Worm (Caenorhabditis elegans) whole organism, L4/young adult: ENCODE data around the gene lgc-46.

ENCODE experiments used
- W03F9.2 ChIP-seq: fragments of 150-350 bp; optimal IDR thresholded peaks from 2 replicates; lab custom pipeline; 2014; ENCODE audit warnings: missing biosample characterization, missing genetic modification characterization
- dao-5 ChIP-seq: sonication (generic microtip); optimal IDR thresholded peaks from 2 replicates; lab custom pipeline; 2016; ENCODE audit warnings: missing genotype, missing genetic modification characterization, moderate library complexity, missing compliant biosample characterization
- him-1 ChIP-seq: sonication (generic microtip); optimal IDR thresholded peaks from 2 replicates; lab custom pipeline; 2016; ENCODE audit warnings: missing genotype, missing genetic modification reagents, missing genetic modification characterization, missing compliant biosample characterization

Gene lgc-46

DNA sequence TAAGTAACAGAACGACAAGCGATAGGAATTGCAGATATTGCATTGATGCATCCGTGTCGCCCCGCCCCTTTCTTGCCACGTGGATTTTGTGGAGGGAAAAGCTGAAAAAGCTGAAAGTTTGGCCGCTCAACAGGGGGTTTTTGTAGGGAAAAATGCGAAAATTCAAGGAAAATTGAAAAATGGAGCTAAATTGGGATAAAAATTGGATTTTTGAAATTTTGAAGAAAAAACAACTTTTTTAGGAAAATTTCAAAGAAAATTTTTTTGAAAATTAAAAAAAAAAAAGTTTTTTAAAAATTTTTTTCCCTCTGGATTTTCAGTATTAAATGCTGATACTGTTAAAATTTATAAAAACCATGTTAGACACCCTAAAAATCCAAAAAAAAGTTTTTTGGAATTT is at the start of gene lgc-46:
lgc-46 (minus strand) TSS at position 101 of the 400 bp plus-strand sequence.
- TF ChIP-seq dao-5 (tag; lab: Kevin White, UChicago), result no peak
- no peak for TF ChIP-seq him-1 (tag; lab: Kevin White, UChicago)
- no peak for TF ChIP-seq W03F9.2 (tag; lab: Kevin White, UChicago)

DNA sequence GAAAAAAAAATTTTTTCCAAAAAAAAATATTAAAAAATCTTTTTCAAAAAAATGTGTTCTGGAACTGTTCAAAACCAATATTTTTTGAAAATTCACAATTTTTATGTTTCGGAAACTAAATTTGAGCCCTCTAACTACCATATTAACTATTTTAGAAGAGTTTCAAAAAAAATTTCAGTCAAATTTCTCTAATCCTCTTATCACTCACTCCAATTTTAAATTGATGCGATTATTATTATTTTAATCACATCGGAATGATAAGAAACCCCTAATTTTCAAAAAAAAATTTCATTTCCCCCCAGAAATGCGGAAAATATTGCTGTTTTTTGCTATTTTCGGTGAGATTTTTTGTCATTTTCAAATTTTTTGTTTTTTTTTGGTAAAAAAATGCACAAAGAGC is 45.9 kb upstream of the lgc-46 start, which contains the start of gene nspg-8:
nspg-8 (plus strand) TSS at position 301 of the 400 bp plus-strand sequence.
- TF ChIP-seq W03F9.2 (tag; lab: Kevin White, UChicago) (no peak), him-1 (tag; lab: Kevin White, UChicago) (no peak), dao-5 (tag; lab: Kevin White, UChicago) (no peak)

DNA sequence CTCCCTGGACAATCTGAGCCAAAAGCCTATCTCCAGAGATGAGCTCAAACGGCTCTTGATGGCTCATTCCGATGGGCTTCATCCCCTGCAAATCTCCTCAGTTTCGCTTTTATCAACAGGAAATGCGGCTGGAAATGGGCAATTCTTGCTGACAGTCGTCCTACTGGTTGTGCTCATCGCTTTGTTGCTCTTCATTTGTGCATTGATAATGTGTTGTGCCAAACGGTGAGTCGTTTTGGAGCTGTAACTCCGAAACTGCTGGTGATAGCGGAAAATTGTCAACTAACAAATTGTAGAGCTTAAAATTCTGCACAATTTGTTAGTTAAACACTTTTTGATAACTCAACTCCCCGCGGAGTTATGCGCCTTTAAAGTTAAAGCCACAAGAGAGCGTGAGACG is 43.2 kb upstream of the lgc-46 start:
- TF ChIP-seq dao-5 (tag; lab: Kevin White, UChicago) (no peak), him-1 (tag; lab: Kevin White, UChicago) (no peak), W03F9.2 (tag; lab: Kevin White, UChicago) (no peak)

DNA sequence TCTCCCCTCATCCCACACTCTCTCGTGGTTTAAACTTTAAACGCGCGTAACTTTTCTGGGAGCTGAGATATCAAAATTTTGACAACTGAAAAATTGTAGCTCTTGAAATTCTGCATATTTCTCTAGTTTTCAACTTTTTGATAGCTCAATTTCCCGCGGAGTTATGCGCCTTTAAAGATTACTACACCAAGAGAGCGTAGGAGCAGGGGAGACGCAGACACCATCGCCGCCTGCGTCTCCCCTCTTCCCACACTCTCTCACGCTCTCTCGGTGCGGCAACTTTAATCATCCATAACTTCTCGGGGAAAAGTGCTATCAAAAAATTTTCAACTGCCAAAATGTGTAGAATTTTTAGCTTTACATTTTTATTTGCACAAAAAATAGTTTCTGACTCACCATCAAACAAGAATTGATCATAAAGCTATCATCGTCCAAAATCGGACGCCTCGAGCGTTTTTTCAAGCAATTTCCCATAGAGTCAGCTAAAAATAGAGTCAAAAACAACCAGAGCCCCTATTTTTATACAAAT is 40.3 kb upstream of the lgc-46 start, which contains the start of gene eak-3:
eak-3 (minus strand) TSS at position 479 of the 529 bp plus-strand sequence.
- TF ChIP-seq W03F9.2 (tag; lab: Kevin White, UChicago), result no peak
- TF ChIP-seq him-1 (tag; lab: Kevin White, UChicago), result no peak
- no peak for TF ChIP-seq dao-5 (tag; lab: Kevin White, UChicago)

DNA sequence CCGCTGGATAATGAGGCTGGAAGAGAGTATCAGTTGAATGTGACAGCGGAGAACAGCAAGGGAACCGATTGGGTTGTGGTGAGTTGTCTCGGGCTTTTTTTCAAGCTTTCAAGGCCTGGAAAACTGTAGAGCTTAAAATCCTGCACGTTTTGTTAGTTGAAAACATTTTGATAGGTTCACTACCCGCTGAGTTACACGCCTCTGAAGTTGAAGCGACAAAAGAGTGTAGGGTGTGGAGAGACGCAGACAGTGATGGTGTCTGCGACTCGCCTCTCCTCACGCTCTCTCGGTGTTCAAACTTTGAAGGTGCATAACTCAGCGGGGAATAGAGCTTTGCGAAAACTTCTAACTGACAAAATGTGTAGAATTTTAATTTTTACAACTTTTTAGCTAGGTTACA is 37.5 kb upstream of the lgc-46 start:
- TF ChIP-seq dao-5 (tag; lab: Kevin White, UChicago) (no peak), him-1 (tag; lab: Kevin White, UChicago) (no peak), W03F9.2 (tag; lab: Kevin White, UChicago) (no peak)

DNA sequence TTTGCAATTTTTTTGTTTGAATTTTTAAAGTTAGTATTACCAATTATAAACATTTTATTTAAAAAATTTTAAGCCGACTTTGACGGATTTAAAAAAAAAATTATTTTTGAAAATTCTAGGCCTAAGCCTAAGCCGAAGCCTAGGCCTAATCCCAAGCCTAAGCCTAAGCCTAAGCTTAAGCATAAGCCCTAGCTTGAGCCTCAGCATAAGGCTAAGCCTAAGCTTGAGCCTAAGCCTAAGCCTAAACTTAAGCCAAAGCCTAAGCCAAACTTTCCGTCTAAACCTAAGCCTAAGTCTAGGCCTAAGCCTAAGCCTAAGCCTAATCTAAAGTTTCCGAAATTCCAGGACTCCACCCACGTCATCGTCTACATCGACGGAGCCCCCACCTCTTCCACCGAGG is 33.8 kb upstream of the lgc-46 start:
- TF ChIP-seq him-1 (tag; lab: Kevin White, UChicago) (no peak), W03F9.2 (tag; lab: Kevin White, UChicago) (no peak), dao-5 (tag; lab: Kevin White, UChicago) (no peak)

DNA sequence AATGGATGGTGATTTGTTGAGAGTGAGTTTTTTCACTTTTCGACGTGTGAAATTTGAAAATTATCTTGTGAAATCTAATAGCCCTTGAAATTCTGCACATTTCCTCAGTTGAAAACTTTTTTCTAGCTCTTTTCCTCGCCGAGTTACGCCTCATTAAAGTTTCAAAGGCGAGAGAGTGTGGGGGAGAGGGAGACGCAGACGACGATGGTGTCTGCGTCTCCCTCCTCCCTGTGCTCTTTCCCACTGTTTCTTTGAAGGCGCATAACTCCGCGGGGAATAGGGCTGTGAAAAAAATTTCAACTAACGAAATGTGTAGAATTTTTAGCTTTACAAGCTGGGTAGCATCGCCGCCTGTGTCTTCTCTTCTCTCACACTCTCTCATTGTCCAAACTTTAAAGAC is 30.6 kb upstream of the lgc-46 start:
- TF ChIP-seq him-1 (tag; lab: Kevin White, UChicago) (no peak), W03F9.2 (tag; lab: Kevin White, UChicago) (no peak), dao-5 (tag; lab: Kevin White, UChicago) (no peak)

DNA sequence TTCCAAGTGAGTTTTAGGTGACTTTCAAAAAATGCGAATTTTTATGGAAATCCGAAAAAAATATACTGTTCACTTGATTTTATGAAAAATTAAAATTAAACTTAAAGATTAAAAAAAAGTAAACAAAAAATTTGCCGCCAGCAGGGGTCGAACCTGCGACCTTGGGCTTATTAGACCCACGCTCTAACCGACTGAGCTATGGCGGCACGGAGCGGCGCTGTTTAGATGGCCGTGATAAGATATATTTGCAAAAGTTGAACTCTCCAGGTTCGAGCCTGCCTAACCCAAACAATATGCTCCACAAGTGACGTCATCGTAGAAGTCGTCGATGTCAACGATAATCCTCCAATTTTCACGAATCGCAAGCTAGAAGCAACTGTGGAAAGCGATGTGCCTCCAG is 28.8 kb upstream of the lgc-46 start:
- TF ChIP-seq W03F9.2 (tag; lab: Kevin White, UChicago) (no peak), dao-5 (tag; lab: Kevin White, UChicago) (no peak), him-1 (tag; lab: Kevin White, UChicago) (no peak)

DNA sequence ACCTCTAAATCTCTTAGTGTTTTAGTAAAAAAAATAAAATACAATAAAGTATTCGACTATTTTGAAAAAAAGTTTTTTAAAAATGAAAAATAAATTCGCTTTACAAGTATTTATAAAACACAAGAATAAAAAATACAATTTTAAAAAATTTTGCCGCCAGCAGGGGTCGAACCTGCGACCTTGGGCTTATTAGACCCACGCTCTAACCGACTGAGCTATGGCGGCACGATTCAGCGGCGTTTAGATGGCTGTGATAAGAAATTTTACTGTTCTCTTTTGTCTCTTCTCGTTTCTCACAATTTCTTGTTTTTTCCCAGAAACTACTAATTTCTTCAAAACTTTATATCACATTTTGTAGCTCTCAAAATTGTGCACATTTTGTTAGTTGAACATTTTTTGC is 27.4 kb upstream of the lgc-46 start:
- TF ChIP-seq him-1 (tag; lab: Kevin White, UChicago) (no peak), dao-5 (tag; lab: Kevin White, UChicago) (no peak), W03F9.2 (tag; lab: Kevin White, UChicago) (no peak)

DNA sequence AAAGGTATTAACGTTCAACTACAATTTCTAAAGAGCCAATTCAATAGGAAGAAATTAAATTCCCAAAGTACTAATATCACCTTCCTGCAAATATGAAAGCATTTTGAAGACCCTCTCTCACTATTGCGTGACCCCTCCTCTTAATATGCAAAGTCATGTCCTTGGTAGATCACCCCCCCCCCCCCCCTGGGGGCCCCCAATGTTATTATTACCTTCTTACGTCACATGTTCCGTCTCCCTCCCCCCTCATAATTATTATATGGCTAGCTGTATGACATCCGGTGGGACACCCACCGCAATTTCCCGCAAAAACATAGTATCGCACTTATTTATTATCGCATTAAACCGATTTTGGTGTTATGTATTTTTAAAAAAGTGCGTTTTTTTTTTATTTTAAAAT is 26.1 kb upstream of the lgc-46 start:
- TF ChIP-seq him-1 (tag; lab: Kevin White, UChicago) (no peak), W03F9.2 (tag; lab: Kevin White, UChicago) (no peak), dao-5 (tag; lab: Kevin White, UChicago) (no peak)

DNA sequence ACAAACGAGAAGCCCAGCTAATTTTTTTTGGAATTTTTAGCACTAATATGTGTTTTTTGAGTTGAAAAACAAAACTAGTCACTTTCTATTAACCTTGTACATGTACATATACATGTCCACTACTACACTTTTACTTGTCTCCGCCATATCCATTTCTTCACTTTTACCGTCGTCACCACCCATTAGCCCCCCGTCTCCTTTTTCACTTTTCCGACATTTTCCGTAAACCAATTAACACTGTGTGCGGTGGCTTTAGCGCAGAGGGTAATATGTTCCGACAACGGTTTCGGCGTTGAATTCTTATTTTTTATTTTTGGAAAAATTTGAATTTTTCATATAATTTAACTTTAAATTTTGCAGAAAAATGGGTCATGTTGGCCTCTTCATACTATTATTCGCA is 15.9 kb upstream of the lgc-46 start, which contains the start of gene cdh-12:
cdh-12 (plus strand) TSS at position 365 of the 400 bp plus-strand sequence.
- no peak for TF ChIP-seq him-1 (tag; lab: Kevin White, UChicago)
- no peak for TF ChIP-seq W03F9.2 (tag; lab: Kevin White, UChicago)
- TF ChIP-seq dao-5 (tag; lab: Kevin White, UChicago), result no peak

DNA sequence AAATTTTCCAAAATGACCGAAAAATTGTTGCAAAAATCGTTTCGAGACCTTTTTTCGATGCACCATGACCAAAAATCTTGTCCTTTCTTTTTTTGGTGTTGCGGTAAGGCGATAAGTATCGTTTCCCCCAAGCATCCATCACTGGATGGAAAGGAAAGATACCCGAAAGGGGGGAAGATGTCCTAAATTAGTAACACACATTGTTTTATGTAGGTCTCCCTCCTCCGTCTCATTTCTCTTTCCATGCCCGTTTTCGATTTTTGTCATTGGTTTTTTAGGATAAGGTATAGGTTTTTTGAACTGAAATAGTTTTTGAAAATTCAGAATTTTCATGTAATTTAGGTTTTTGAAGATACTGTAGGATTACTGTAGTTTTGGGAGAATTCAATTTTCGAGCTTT is 13.6 kb upstream of the lgc-46 start:
- TF ChIP-seq dao-5 (tag; lab: Kevin White, UChicago) (no peak), W03F9.2 (tag; lab: Kevin White, UChicago) (no peak), him-1 (tag; lab: Kevin White, UChicago) (no peak)

DNA sequence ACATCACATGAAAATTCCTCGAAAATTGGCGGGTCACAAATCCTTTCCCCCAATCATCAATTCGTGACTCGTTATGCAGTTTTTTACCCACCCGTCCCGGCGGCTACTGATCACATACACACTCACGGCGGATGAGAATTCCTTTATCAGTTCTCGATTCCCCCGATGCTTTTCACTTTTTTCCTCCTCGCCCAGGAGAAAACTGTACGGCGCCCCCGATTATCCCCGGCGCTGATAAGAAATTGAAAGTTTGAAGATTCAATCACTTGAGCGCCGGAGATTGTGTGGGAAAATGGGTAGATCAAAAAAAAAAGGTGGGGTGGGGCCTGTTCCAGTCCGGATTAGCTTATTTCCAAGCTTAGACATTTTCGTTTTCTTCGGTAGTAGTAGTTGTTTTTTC is 12.0 kb upstream of the lgc-46 start:
- TF ChIP-seq W03F9.2 (tag; lab: Kevin White, UChicago) (no peak), dao-5 (tag; lab: Kevin White, UChicago) (no peak), him-1 (tag; lab: Kevin White, UChicago) (no peak)

DNA sequence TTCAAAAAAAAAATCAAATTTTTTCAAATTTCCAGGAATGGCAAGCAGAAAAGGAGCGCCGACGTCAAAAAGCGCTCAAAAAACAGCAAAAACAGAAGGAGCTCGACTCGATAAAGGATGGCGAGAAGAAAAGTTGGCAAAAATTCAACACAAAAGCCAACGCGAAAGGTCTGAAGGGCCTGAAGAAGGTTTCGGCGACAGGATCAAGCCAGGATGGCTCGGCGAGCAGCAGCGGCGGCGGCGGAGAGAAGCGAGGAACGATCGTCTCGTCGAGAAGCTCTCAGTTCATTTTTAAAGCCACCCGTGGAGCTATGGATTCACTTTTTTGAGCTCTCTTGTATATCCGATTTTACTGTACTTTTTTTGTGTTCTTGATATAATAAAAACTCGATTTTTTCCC is 9.0 kb upstream of the lgc-46 start:
- no peak for TF ChIP-seq dao-5 (tag; lab: Kevin White, UChicago)
- TF ChIP-seq W03F9.2 (tag; lab: Kevin White, UChicago), result no peak
- no peak for TF ChIP-seq him-1 (tag; lab: Kevin White, UChicago)
